Fruit fly (Drosophila melanogaster) whole organism, embryonic: ENCODE measurements around the gene CG5087.

Experiments
- Atf3 ChIP-seq: fragments of 200-800 bp; sonication (Bioruptor generic); optimal IDR thresholded peaks from 3 replicates; lab custom pipeline; 2016; ENCODE audit warnings: missing biosample characterization, missing genetic modification characterization
- CG10274 ChIP-seq: fragments of 200-800 bp; sonication (Bioruptor generic); optimal IDR thresholded peaks from 3 replicates; lab custom pipeline; 2017; ENCODE audit warnings: missing biosample characterization, mild to moderate bottlenecking, missing genetic modification characterization
- CG10366 ChIP-seq: fragments of 200-800 bp; sonication (Bioruptor generic); IDR thresholded peaks from 2 replicates; pipeline ENCODE4 v1.3.6; 2022; ENCODE audit warnings: missing biosample characterization, missing genetic modification characterization
- CG11247 ChIP-seq: fragments of 200-800 bp; sonication (Bioruptor generic); IDR thresholded peaks from 2 replicates; pipeline ENCODE4 v1.3.6; 2022; ENCODE audit warnings: missing biosample characterization, missing genetic modification characterization
- CG12659 ChIP-seq: fragments of 200-800 bp; sonication (Bioruptor generic); optimal IDR thresholded peaks from 3 replicates; lab custom pipeline; 2017; ENCODE audit warnings: mild to moderate bottlenecking, missing biosample characterization, missing genetic modification reagents, missing genetic modification characterization
- CG14667 ChIP-seq: fragments of 200-800 bp; sonication (Bioruptor generic); IDR thresholded peaks from 2 replicates; pipeline ENCODE4 v1.3.6; 2022; ENCODE audit warnings: missing biosample characterization, missing genetic modification characterization
- CG14965 ChIP-seq: fragments of 200-800 bp; sonication (Bioruptor generic); optimal IDR thresholded peaks from 2 replicates; lab custom pipeline; 2016; ENCODE audit warnings: missing biosample characterization, missing genetic modification characterization, borderline replicate concordance
- CG2120 ChIP-seq: fragments of 200-800 bp; sonication (Bioruptor generic); optimal IDR thresholded peaks from 3 replicates; lab custom pipeline; 2016; ENCODE audit warnings: missing biosample characterization, missing genetic modification characterization
- CG2202 ChIP-seq: fragments of 200-800 bp; sonication (Bioruptor generic); optimal IDR thresholded peaks from 2 replicates; lab custom pipeline; 2018; ENCODE audit warnings: missing biosample characterization, mild to moderate bottlenecking, missing genetic modification characterization
- CG32767 ChIP-seq: fragments of 200-800 bp; sonication (Bioruptor generic); IDR thresholded peaks from 2 replicates; pipeline ENCODE4 v1.3.6; 2022; ENCODE audit warnings: missing biosample characterization, missing genetic modification characterization
- CG33213 ChIP-seq: fragments of 200-800 bp; sonication (Bioruptor generic); optimal IDR thresholded peaks from 3 replicates; lab custom pipeline; 2016; ENCODE audit warnings: missing biosample characterization, missing genetic modification characterization
- CG3838 ChIP-seq: fragments of 200-800 bp; sonication (Bioruptor generic); optimal IDR thresholded peaks from 3 replicates; lab custom pipeline; 2016; ENCODE audit warnings: missing biosample characterization, missing genetic modification characterization
- CG4360 ChIP-seq: fragments of 200-800 bp; sonication (Bioruptor generic); IDR thresholded peaks from 2 replicates; pipeline ENCODE4 v1.3.6; 2022; ENCODE audit warnings: missing biosample characterization, missing genetic modification characterization
- CG4854 ChIP-seq: fragments of 200-800 bp; sonication (Bioruptor generic); optimal IDR thresholded peaks from 2 replicates; lab custom pipeline; 2016; ENCODE audit warnings: missing biosample characterization, missing genetic modification characterization, inconsistent platforms
- CG7372 ChIP-seq: fragments of 200-800 bp; sonication (Bioruptor generic); IDR thresholded peaks from 2 replicates; pipeline ENCODE4 v1.3.6; 2022; ENCODE audit warnings: missing biosample characterization, missing genetic modification characterization
- CG7786 ChIP-seq: fragments of 200-800 bp; sonication (Bioruptor generic); optimal IDR thresholded peaks from 2 replicates; lab custom pipeline; 2016; ENCODE audit warnings: missing biosample characterization, missing genetic modification characterization
- CG7839 ChIP-seq: fragments of 200-800 bp; sonication (Bioruptor generic); optimal IDR thresholded peaks from 3 replicates; lab custom pipeline; 2018; ENCODE audit warnings: missing biosample characterization, mild to moderate bottlenecking, missing genetic modification characterization, moderate library complexity
- CG9876 ChIP-seq: fragments of 200-800 bp; sonication (Bioruptor generic); optimal IDR thresholded peaks from 2 replicates; lab custom pipeline; 2016; ENCODE audit warnings: missing biosample characterization, missing genetic modification characterization
- CG9932 ChIP-seq: fragments of 200-800 bp; sonication (Bioruptor generic); IDR thresholded peaks from 2 replicates; pipeline ENCODE4 v1.3.6; 2022; ENCODE audit warnings: missing biosample characterization, missing genetic modification characterization
- Deaf1 ChIP-seq: fragments of 200-800 bp; optimal IDR thresholded peaks from 3 replicates; lab custom pipeline; 2019; ENCODE audit warnings: missing biosample characterization, mild to moderate bottlenecking, missing genetic modification characterization, moderate library complexity
- Elba2 ChIP-seq: fragments of 200-800 bp; sonication (Bioruptor generic); optimal IDR thresholded peaks from 3 replicates; lab custom pipeline; 2016; ENCODE audit warnings: missing biosample characterization, missing genetic modification characterization
- GATAe ChIP-seq: fragments of 200-800 bp; sonication (Bioruptor generic); conservative IDR thresholded peaks from 2 replicates; pipeline ENCODE4 v1.3.6; 2022; ENCODE audit warnings: missing biosample characterization, missing genetic modification characterization
- HLHmδ ChIP-seq: fragments of 200-800 bp; sonication (Bioruptor generic); optimal IDR thresholded peaks from 2 replicates; lab custom pipeline; 2018; ENCODE audit warnings: missing biosample characterization, mild to moderate bottlenecking, missing genetic modification characterization, moderate library complexity
- Hey ChIP-seq: fragments of 200-800 bp; sonication (Bioruptor generic); optimal IDR thresholded peaks from 3 replicates; lab custom pipeline; 2018; ENCODE audit warnings: missing biosample characterization, mild to moderate bottlenecking, missing genetic modification characterization
- HmgD ChIP-seq: fragments of 200-800 bp; sonication (Bioruptor generic); optimal IDR thresholded peaks from 3 replicates; lab custom pipeline; 2016; ENCODE audit warnings: missing biosample characterization, missing genetic modification characterization
- Kr ChIP-seq: fragments of 200-800 bp; sonication (Bioruptor generic); optimal IDR thresholded peaks from 2 replicates; lab custom pipeline; 2017; ENCODE audit warnings: missing biosample characterization, mild to moderate bottlenecking, missing genetic modification characterization
- MESR4 ChIP-seq: fragments of 200-800 bp; sonication (Bioruptor generic); optimal IDR thresholded peaks from 2 replicates; lab custom pipeline; 2018; ENCODE audit warnings: missing biosample characterization, mild to moderate bottlenecking, missing genetic modification characterization, moderate library complexity
- Med ChIP-seq: fragments of 200-800 bp; sonication (Bioruptor generic); peaks from one replicate; lab custom pipeline; 2016; ENCODE audit warnings: missing biosample characterization, missing genetic modification characterization, mild to moderate bottlenecking, inconsistent platforms, moderate library complexity
- Myb ChIP-seq: fragments of 200-800 bp; sonication (Bioruptor generic); optimal IDR thresholded peaks from 2 replicates; lab custom pipeline; 2016; ENCODE audit warnings: missing biosample characterization, missing genetic modification characterization
- Nf-YC ChIP-seq: fragments of 200-800 bp; optimal IDR thresholded peaks from 3 replicates; lab custom pipeline; 2019; ENCODE audit warnings: missing biosample characterization, mild to moderate bottlenecking, missing genetic modification characterization, moderate library complexity
- Oaz ChIP-seq: fragments of 200-800 bp; sonication (Bioruptor generic); IDR thresholded peaks from 2 replicates; pipeline ENCODE4 v1.3.6; 2022; ENCODE audit warnings: missing biosample characterization, missing genetic modification characterization
- Scr ChIP-seq: fragments of 200-800 bp; sonication (Bioruptor generic); IDR thresholded peaks from 2 replicates; pipeline ENCODE4 v1.3.6; 2022; ENCODE audit warnings: missing biosample characterization, missing genetic modification characterization; ENCODE audit not compliant: partially characterized antibody
- Side ChIP-seq: fragments of 200-800 bp; sonication (Bioruptor generic); optimal IDR thresholded peaks from 2 replicates; lab custom pipeline; 2016; ENCODE audit warnings: missing biosample characterization, missing genetic modification characterization
- abd-A ChIP-seq: fragments of 200-800 bp; sonication (Bioruptor generic); optimal IDR thresholded peaks from 3 replicates; lab custom pipeline; 2019; ENCODE audit warnings: missing biosample characterization, mild to moderate bottlenecking, missing genetic modification characterization, moderate library complexity
- cg ChIP-seq: fragments of 200-800 bp; sonication (Bioruptor generic); optimal IDR thresholded peaks from 3 replicates; lab custom pipeline; 2019; ENCODE audit warnings: missing biosample characterization, mild to moderate bottlenecking, missing genetic modification characterization, moderate library complexity
- chif ChIP-seq, 2 experiments: fragments of 200-800 bp; sonication (Bioruptor generic); optimal IDR thresholded peaks; 3 replicates each; lab custom pipeline; 2016; ENCODE audit warnings: missing biosample characterization in 2 of 2, missing genetic modification characterization in 2 of 2
- chinmo ChIP-seq: fragments of 200-800 bp; sonication (Bioruptor generic); IDR thresholded peaks from 4 replicates; pipeline ENCODE4 v1.3.6; 2022; ENCODE audit warnings: missing biosample characterization, missing genetic modification characterization; ENCODE audit not compliant: partially characterized antibody
- ci ChIP-seq: fragments of 200-800 bp; sonication (Bioruptor generic); IDR thresholded peaks from 3 replicates; pipeline ENCODE4 v1.3.6; 2022; ENCODE audit warnings: missing biosample characterization, missing genetic modification characterization
- corto ChIP-seq: fragments of 200-800 bp; sonication (Bioruptor generic); optimal IDR thresholded peaks from 2 replicates; lab custom pipeline; 2016; ENCODE audit warnings: missing biosample characterization, mild to moderate bottlenecking, missing genetic modification characterization, moderate library complexity
- dimm ChIP-seq: fragments of 200-800 bp; sonication (Bioruptor generic); IDR thresholded peaks from 2 replicates; pipeline ENCODE4 v1.3.6; 2022; ENCODE audit warnings: missing biosample characterization, missing genetic modification characterization
- hb ChIP-seq: fragments of 200-800 bp; sonication (Bioruptor generic); IDR thresholded peaks from 3 replicates; pipeline ENCODE4 v1.3.6; 2022; ENCODE audit warnings: missing biosample characterization, missing genetic modification characterization; ENCODE audit not compliant: partially characterized antibody
- jigr1 ChIP-seq: fragments of 200-800 bp; sonication (Bioruptor generic); IDR thresholded peaks from 3 replicates; pipeline ENCODE4 v1.3.6; 2022; ENCODE audit warnings: missing biosample characterization, missing genetic modification characterization
- lmd ChIP-seq: fragments of 200-800 bp; sonication (Bioruptor generic); IDR thresholded peaks from 2 replicates; pipeline ENCODE4 v1.3.6; 2022; ENCODE audit warnings: missing biosample characterization, missing genetic modification characterization
- mam ChIP-seq: fragments of 200-800 bp; sonication (Bioruptor generic); optimal IDR thresholded peaks from 3 replicates; lab custom pipeline; 2016; ENCODE audit warnings: missing biosample characterization, missing genetic modification characterization
- onecut ChIP-seq: fragments of 200-800 bp; sonication (Bioruptor generic); IDR thresholded peaks from 2 replicates; pipeline ENCODE4 v1.3.6; 2022; ENCODE audit warnings: missing biosample characterization, missing genetic modification characterization
- otp ChIP-seq: fragments of 200-800 bp; sonication (Bioruptor generic); IDR thresholded peaks from 3 replicates; pipeline ENCODE4, ENCODE4 v1.3.6; 2022; ENCODE audit warnings: missing biosample characterization, missing genetic modification characterization
- rib ChIP-seq: fragments of 200-800 bp; sonication (Bioruptor generic); IDR thresholded peaks from 2 replicates; pipeline ENCODE4 v1.3.6; 2022; ENCODE audit warnings: missing biosample characterization, missing genetic modification characterization
- sd ChIP-seq: fragments of 200-800 bp; sonication (Bioruptor generic); optimal IDR thresholded peaks from 3 replicates; lab custom pipeline; 2018; ENCODE audit warnings: missing biosample characterization, mild to moderate bottlenecking, missing genetic modification characterization, moderate library complexity
- sens-2 ChIP-seq: fragments of 200-800 bp; sonication (Bioruptor generic); IDR thresholded peaks from 2 replicates; pipeline ENCODE4 v1.3.6; 2022; ENCODE audit warnings: missing biosample characterization, missing genetic modification characterization
- sug ChIP-seq: fragments of 200-800 bp; optimal IDR thresholded peaks from 2 replicates; lab custom pipeline; 2019; ENCODE audit warnings: missing biosample characterization, mild to moderate bottlenecking, missing genetic modification characterization, moderate library complexity
- yki ChIP-seq: fragments of >200 bp; optimal IDR thresholded peaks from 3 replicates; lab custom pipeline; 2018

CG5087 gene

dm6 chr3L:8951507-8951906 lies 46.5 kb upstream of the CG5087 start:
- TF ChIP-seq CG9932 (GFP tag; lab: Robert Waterston, UW): no peak
- 0 out of 2 replicates have a peak, but pooled peaks have one; percentile 14 for TF ChIP-seq Scr (GFP tag; lab: Robert Waterston, UW)
- TF ChIP-seq Nf-YC (tag; lab: Kevin White, UChicago): peak; percentile 4
- TF ChIP-seq Med: peak; percentile 69
- no peak for TF ChIP-seq ci (GFP tag; lab: Robert Waterston, UW)
- peak; percentile 57 for TF ChIP-seq CG4360
- TF ChIP-seq abd-A (tag; lab: Kevin White, UChicago): peak; percentile 62
- no peak for TF ChIP-seq Kr
- peak; percentile 24 for TF ChIP-seq Hey (tag; lab: Kevin White, UChicago)
- no peak for TF ChIP-seq CG4854 (GFP tag; lab: Kevin White, UChicago)
- TF ChIP-seq jigr1 (GFP tag; lab: Robert Waterston, UW): no peak
- peak; percentile 91 for TF ChIP-seq Deaf1
- TF ChIP-seq chif (GFP tag; optimal IDR thresholded peaks at IDR 0.05; lab: Kevin White, UChicago): no peak
- peak; percentile 65; the same call in 1 of the 2 replicates for TF ChIP-seq onecut (GFP tag; lab: Robert Waterston, UW)
- TF ChIP-seq CG9876: no peak
- TF ChIP-seq CG10366 (GFP tag; lab: Robert Waterston, UW): no peak
- TF ChIP-seq CG32767: peak; percentile 52
- TF ChIP-seq sug: peak; percentile 49
- no peak for TF ChIP-seq HmgD (GFP tag; lab: Kevin White, UChicago)
- no peak for TF ChIP-seq CG11247
- peak; percentile 71 for TF ChIP-seq cg (GFP tag; lab: Kevin White, UChicago)
- 0 out of 4 replicates have a peak, but pooled peaks have one; percentile 45 for TF ChIP-seq chinmo (GFP tag; lab: Robert Waterston, UW)
- no peak for TF ChIP-seq CG14965 (GFP tag; lab: Kevin White, UChicago)
- TF ChIP-seq CG14667 (GFP tag; lab: Robert Waterston, UW): no peak
- no peak for TF ChIP-seq dimm (GFP tag; lab: Robert Waterston, UW)

- TF ChIP-seq GATAe (GFP tag; lab: Robert Waterston, UW) (no peak), Atf3 (GFP tag; lab: Kevin White, UChicago) (no peak), chif (GFP tag; optimal IDR thresholded peaks at IDR 0.05; lab: Kevin White, UChicago) (no peak), rib (GFP tag; lab: Robert Waterston, UW) (no peak), Elba2 (GFP tag; lab: Kevin White, UChicago) (peak; percentile 3), sd (peak; percentile 44), mam (no peak), CG3838 (GFP tag; lab: Kevin White, UChicago) (no peak), CG2120 (GFP tag; lab: Kevin White, UChicago) (no peak), sens-2 (no peak), corto (GFP tag; lab: Kevin White, UChicago) (no peak), CG4360 (0 out of 2 replicates have a peak, but pooled peaks have one; percentile 4), HLHmδ (no peak), CG33213 (GFP tag; lab: Kevin White, UChicago) (no peak), MESR4 (GFP tag; lab: Kevin White, UChicago) (no peak), otp (GFP tag; lab: Robert Waterston, UW) (no peak), Myb (GFP tag; lab: Kevin White, UChicago) (no peak), cg (GFP tag; lab: Kevin White, UChicago) (peak; percentile 66), lmd (no peak), CG2202 (tag; lab: Kevin White, UChicago) (no peak), CG7372 (GFP tag; lab: Robert Waterston, UW) (no peak), Oaz (GFP tag; lab: Robert Waterston, UW) (no peak), CG7839 (tag; lab: Kevin White, UChicago) (no peak), CG10274 (GFP tag; lab: Kevin White, UChicago) (no peak), CG7786 (GFP tag; lab: Kevin White, UChicago) (no peak), yki (no peak), CG12659 (no peak), Side (GFP tag; lab: Kevin White, UChicago) (no peak), hb (no peak)
Measured at dm6 chr3L:8952549-8953198, 45.3 kb upstream of the CG5087 start.
